Fruit fly (Drosophila melanogaster) whole organism, adult: ENCODE results near the gene APC4.
A peak's percentile ranks its signal among the peaks of the same experiment; 100 is the strongest.

Experiments
- CG11617 ChIP-seq: fragments of 200-800 bp; sonication (Bioruptor generic); optimal IDR thresholded peaks from 2 replicates; lab custom pipeline; 2017; ENCODE audit warnings: mild to moderate bottlenecking, missing biosample characterization, missing genetic modification reagents, missing genetic modification characterization
- CG1620 ChIP-seq: fragments of 200-800 bp; sonication (Bioruptor generic); optimal IDR thresholded peaks from 2 replicates; lab custom pipeline; 2016; ENCODE audit warnings: missing biosample characterization, missing genetic modification characterization
- CG7045 ChIP-seq: fragments of 200-800 bp; sonication (Bioruptor generic); optimal IDR thresholded peaks from 2 replicates; lab custom pipeline; 2017; ENCODE audit warnings: missing biosample characterization, mild to moderate bottlenecking, missing genetic modification characterization
- CG7101 ChIP-seq: fragments of 200-800 bp; sonication (Bioruptor generic); optimal IDR thresholded peaks from 2 replicates; lab custom pipeline; 2018; ENCODE audit warnings: missing biosample characterization, mild to moderate bottlenecking, missing genetic modification characterization, moderate library complexity
- Clk ChIP-seq: fragments of 200-800 bp; sonication (Bioruptor generic); optimal IDR thresholded peaks from 2 replicates; lab custom pipeline; 2017; ENCODE audit warnings: missing biosample characterization, missing genetic modification characterization
- Hr96 ChIP-seq: fragments of 200-800 bp; sonication (Bioruptor generic); optimal IDR thresholded peaks from 2 replicates; lab custom pipeline; 2016; ENCODE audit warnings: missing biosample characterization, missing genetic modification characterization
- Mnt ChIP-seq: fragments of 200-800 bp; sonication (Bioruptor generic); optimal IDR thresholded peaks from 2 replicates; lab custom pipeline; 2016; ENCODE audit warnings: missing biosample characterization, mild to moderate bottlenecking, missing genetic modification characterization
- kay ChIP-seq: fragments of 200-800 bp; sonication (Bioruptor generic); peaks from one replicate; lab custom pipeline; 2016; ENCODE audit warnings: missing biosample characterization, missing genetic modification characterization, borderline replicate concordance
- toe ChIP-seq: fragments of 200-800 bp; sonication (Bioruptor generic); optimal IDR thresholded peaks from 2 replicates; lab custom pipeline; 2016; ENCODE audit warnings: missing biosample characterization, missing genetic modification characterization

- TF ChIP-seq toe (GFP tag; lab: Kevin White, UChicago) (no peak), Clk (no peak), CG11617 (GFP tag; lab: Kevin White, UChicago) (no peak), CG7101 (no peak), CG7045 (GFP tag; lab: Kevin White, UChicago) (no peak), CG1620 (GFP tag; lab: Kevin White, UChicago) (peak; percentile 11), Mnt (GFP tag; lab: Kevin White, UChicago) (no peak), Hr96 (GFP tag; lab: Kevin White, UChicago) (no peak), kay (GFP tag; lab: Kevin White, UChicago) (no peak)
These were observed 14.8 kb upstream of the APC4 start, which contains the start of gene CG15365 for dm6 chrX:9067754-9068477.
